Worm (Caenorhabditis elegans) whole organism, L1 larva: ENCODE data around the gene H04D03.7.

Experiments used
- C16A3.4 ChIP-seq: fragments of 150-350 bp; optimal IDR thresholded peaks from 2 replicates; lab custom pipeline; 2014; ENCODE audit warnings: missing biosample characterization, missing genetic modification characterization
- C34B4.2 ChIP-seq: sonication (generic microtip); optimal IDR thresholded peaks from 2 replicates; lab custom pipeline; 2017; ENCODE audit warnings: mild to moderate bottlenecking, missing genetic modification characterization, missing compliant biosample characterization
- Y116A8C.19 ChIP-seq: sonication (generic microtip); optimal IDR thresholded peaks from 2 replicates; lab custom pipeline; 2016; ENCODE audit warnings: missing compliant biosample characterization, missing genetic modification characterization, borderline replicate concordance
- aha-1 ChIP-seq: fragments of 150-350 bp; optimal IDR thresholded peaks from 2 replicates; lab custom pipeline; 2014; ENCODE audit warnings: missing biosample characterization, missing genetic modification characterization
- aly-2 ChIP-seq: fragments of 150-350 bp; optimal IDR thresholded peaks from 2 replicates; lab custom pipeline; 2014; ENCODE audit warnings: missing biosample characterization, missing genetic modification characterization
- blmp-1 ChIP-seq: fragments of 150-350 bp; optimal IDR thresholded peaks from 2 replicates; lab custom pipeline; 2014; ENCODE audit warnings: missing biosample characterization, missing genetic modification characterization
- ces-1 ChIP-seq: fragments of 150-350 bp; optimal IDR thresholded peaks from 2 replicates; lab custom pipeline; 2014; ENCODE audit warnings: missing biosample characterization, missing genetic modification reagents, missing genetic modification characterization
- dsc-1 ChIP-seq: sonication (generic microtip); optimal IDR thresholded peaks from 2 replicates; lab custom pipeline; 2016; ENCODE audit warnings: mild to moderate bottlenecking, missing genetic modification characterization, missing compliant biosample characterization
- efl-1 ChIP-seq, 4 experiments: fragments of 150-350 bp; optimal IDR thresholded peaks in 3 of 4; peaks in 1 of 4; 1 replicate in 1 of 4; 2 replicates in 3 of 4; lab custom pipeline; 2014; ENCODE audit warnings: missing biosample characterization in 2 of 4, missing genetic modification characterization in 2 of 4, missing genetic modification reagents in 2 of 4
- efl-3 ChIP-seq: fragments of 200-800 bp; sonication (Bioruptor generic); optimal IDR thresholded peaks from 2 replicates; lab custom pipeline; 2018; ENCODE audit warnings: mild to moderate bottlenecking, missing genetic modification characterization, missing compliant biosample characterization
- egl-13 ChIP-seq: sonication (generic microtip); optimal IDR thresholded peaks from 2 replicates; lab custom pipeline; 2016; ENCODE audit warnings: missing genotype, missing genetic modification reagents, missing genetic modification characterization, missing compliant biosample characterization
- egl-27 ChIP-seq, 2 experiments: fragments of 150-350 bp in 1 of 2; sonication (generic microtip); optimal IDR thresholded peaks; 3 replicates each; lab custom pipeline; 2017 to 2018; ENCODE audit warnings: missing biosample characterization in 2 of 2, missing genetic modification characterization in 2 of 2, missing genetic modification reagents in 2 of 2
- elt-2 ChIP-seq: sonication (generic microtip); optimal IDR thresholded peaks from 2 replicates; lab custom pipeline; 2016; ENCODE audit warnings: missing genetic modification characterization, mild to moderate bottlenecking, inconsistent platforms, missing compliant biosample characterization, missing genetic modification reagents
- elt-3 ChIP-seq, 6 experiments: fragments of 150-350 bp in 1 of 6; sonication (generic microtip); optimal IDR thresholded peaks; 2 replicates each; lab custom pipeline; 2017 to 2018; ENCODE audit warnings: missing biosample characterization in 6 of 6, missing genetic modification characterization in 6 of 6, inconsistent platforms in 1 of 6
- ets-5 ChIP-seq: fragments of 200-800 bp; sonication (Bioruptor generic); IDR thresholded peaks from 2 replicates; pipeline ENCODE4 v1.3.6; 2022; ENCODE audit warnings: missing genetic modification characterization, missing compliant biosample characterization
- fkh-10 ChIP-seq: sonication (generic microtip); optimal IDR thresholded peaks from 2 replicates; lab custom pipeline; 2017; ENCODE audit warnings: missing biosample characterization, missing genetic modification reagents, missing genetic modification characterization
- hlh-17 ChIP-seq: fragments of 200-800 bp; sonication (Bioruptor generic); optimal IDR thresholded peaks from 2 replicates; lab custom pipeline; 2018; ENCODE audit warnings: missing genetic modification characterization, mild to moderate bottlenecking, missing compliant biosample characterization, moderate library complexity, borderline replicate concordance
- hlh-4 ChIP-seq: sonication (generic microtip); optimal IDR thresholded peaks from 2 replicates; lab custom pipeline; 2016; ENCODE audit warnings: mild to moderate bottlenecking, missing genetic modification characterization, missing compliant biosample characterization
- hpl-2 ChIP-seq: fragments of 150-350 bp; optimal IDR thresholded peaks from 2 replicates; lab custom pipeline; 2014; ENCODE audit warnings: missing biosample characterization, missing genetic modification reagents, missing genetic modification characterization
- isw-1 ChIP-seq: fragments of 200-800 bp; sonication (Bioruptor generic); IDR thresholded peaks from 2 replicates; pipeline ENCODE4 v1.3.6; 2022; ENCODE audit warnings: missing genetic modification characterization, missing compliant biosample characterization
- lin-35 ChIP-seq, 2 experiments: fragments of 150-350 bp; optimal IDR thresholded peaks; 2 replicates each; lab custom pipeline; 2014; ENCODE audit warnings: missing biosample characterization in 2 of 2, missing genetic modification characterization in 2 of 2, missing genetic modification reagents in 2 of 2
- nhr-19 ChIP-seq: fragments of 200-800 bp; sonication (Bioruptor generic); conservative IDR thresholded peaks from 2 replicates; pipeline ENCODE4 v1.3.6; 2022; ENCODE audit warnings: missing genetic modification characterization, missing compliant biosample characterization
- nhr-28 ChIP-seq: fragments of 150-350 bp; optimal IDR thresholded peaks from 2 replicates; lab custom pipeline; 2014; ENCODE audit warnings: missing biosample characterization, missing genetic modification characterization
- nhr-85 ChIP-seq: sonication (generic microtip); peaks from one replicate; lab custom pipeline; 2016; ENCODE audit warnings: missing genetic modification characterization, inconsistent platforms, missing compliant biosample characterization
- pag-3 ChIP-seq: sonication (generic microtip); optimal IDR thresholded peaks from 2 replicates; lab custom pipeline; 2017; ENCODE audit warnings: missing genetic modification characterization, mild to moderate bottlenecking, missing compliant biosample characterization, antibody characterized with exemption, borderline replicate concordance; ENCODE audit not compliant: insufficient read depth
- pqm-1 ChIP-seq: sonication (generic microtip); optimal IDR thresholded peaks from 3 replicates; lab custom pipeline; 2017; ENCODE audit warnings: missing biosample characterization, missing genetic modification characterization
- sup-37 ChIP-seq: fragments of 200-800 bp; sonication (Bioruptor generic); optimal IDR thresholded peaks from 2 replicates; lab custom pipeline; 2018; ENCODE audit warnings: mild to moderate bottlenecking, missing genetic modification characterization, missing compliant biosample characterization
- unc-130 ChIP-seq: fragments of 150-350 bp; optimal IDR thresholded peaks from 2 replicates; lab custom pipeline; 2017; ENCODE audit warnings: missing biosample characterization, missing genetic modification characterization, inconsistent platforms
- unc-62 ChIP-seq: fragments of 150-350 bp; optimal IDR thresholded peaks from 2 replicates; lab custom pipeline; 2014; ENCODE audit warnings: missing biosample characterization, missing genetic modification reagents, missing genetic modification characterization
- unc-86 ChIP-seq: sonication (generic microtip); optimal IDR thresholded peaks from 2 replicates; lab custom pipeline; 2016; ENCODE audit warnings: missing genetic modification characterization, missing compliant biosample characterization
- unc-98 ChIP-seq: fragments of 200-800 bp; sonication (Bioruptor generic); IDR thresholded peaks from 2 replicates; pipeline ENCODE4 v1.3.6; 2022; ENCODE audit warnings: missing genetic modification characterization, missing compliant biosample characterization
- xbp-1 ChIP-seq: sonication (generic microtip); optimal IDR thresholded peaks from 2 replicates; lab custom pipeline; 2016; ENCODE audit warnings: missing genetic modification characterization, missing compliant biosample characterization
- zip-4 ChIP-seq: fragments of 200-800 bp; sonication (Bioruptor generic); optimal IDR thresholded peaks from 2 replicates; lab custom pipeline; 2018; ENCODE audit warnings: mild to moderate bottlenecking, missing genetic modification characterization, moderate library complexity, missing compliant biosample characterization
- ztf-11 ChIP-seq, 2 experiments: sonication (generic microtip); optimal IDR thresholded peaks; 2 replicates each; lab custom pipeline; 2016 to 2017; ENCODE audit warnings: missing genetic modification characterization in 2 of 2, missing biosample characterization in 1 of 2, missing compliant biosample characterization in 1 of 2

H04D03.7 gene

ce11 chrIII:10446730-10447129 is at the start of gene H04D03.7:
Gene H04D03.7 (minus strand): TSS chrIII:10446830.
- no peak for TF ChIP-seq pag-3 (tag; lab: Kevin White, UChicago)
- no peak for TF ChIP-seq aha-1
- TF ChIP-seq C34B4.2 (tag; lab: Kevin White, UChicago), result no peak
- no peak for TF ChIP-seq hpl-2 (GFP tag; lab: Kevin White, UChicago)
- no peak for TF ChIP-seq unc-62 (GFP tag; lab: Kevin White, UChicago)
- TF ChIP-seq egl-27 (tag; optimal IDR thresholded peaks at IDR 0.05; lab: Kevin White, UChicago), result no peak
- no peak for TF ChIP-seq nhr-19 (GFP tag; lab: Robert Waterston, UW)
- no peak for TF ChIP-seq unc-86
- no peak for TF ChIP-seq egl-13 (tag; lab: Kevin White, UChicago)
- TF ChIP-seq, all 84 proteins: peak for 0

- TF ChIP-seq efl-1 (optimal IDR thresholded peaks at IDR 0.05; lab: Kevin White, UChicago), result no peak
- TF ChIP-seq efl-1 (GFP tag; optimal IDR thresholded peaks at IDR 0.05 in 1 of 2; lab: Kevin White, UChicago), result peak in 1 of 2 experiments; percentile 75
- TF ChIP-seq zip-4 (GFP tag; lab: Kevin White, UChicago), result no peak
Observed at ce11 chrIII:10488052-10488451, 41.4 kb upstream of the H04D03.7 start, which contains the start of gene ptr-25. Gene ptr-25 (plus strand): TSS chrIII:10488124.

ce11 chrIII:10486455-10486854 is 39.8 kb upstream of the H04D03.7 start:
- TF ChIP-seq efl-1 (optimal IDR thresholded peaks at IDR 0.05; lab: Kevin White, UChicago) (no peak), efl-1 (GFP tag; optimal IDR thresholded peaks at IDR 0.05 in 1 of 2; lab: Kevin White, UChicago) (peak in 1 of 2 experiments; percentile 40), blmp-1 (peak; percentile 78), fkh-10 (no peak), elt-3 (tag; optimal IDR thresholded peaks at IDR 0.05; lab: Kevin White, UChicago) (peak in 4 of 6 experiments; percentile 14 to 61 (median 52)), nhr-85 (tag; lab: Kevin White, UChicago) (peak; percentile 36)

ce11 chrIII:10481988-10482387 is 35.4 kb upstream of the H04D03.7 start, which contains the start of gene D2045.8:
Gene D2045.8 (plus strand): TSS chrIII:10482288.
- TF ChIP-seq blmp-1 (no peak), elt-3 (tag; optimal IDR thresholded peaks at IDR 0.05; lab: Kevin White, UChicago) (no peak), hlh-4 (tag; lab: Kevin White, UChicago) (no peak), nhr-28 (no peak), pag-3 (tag; lab: Kevin White, UChicago) (no peak), isw-1 (GFP tag; lab: Robert Waterston, UW) (no peak), ets-5 (GFP tag; lab: Robert Waterston, UW) (no peak), ces-1 (no peak), lin-35 (GFP tag; optimal IDR thresholded peaks at IDR 0.05; lab: Kevin White, UChicago) (no peak), nhr-85 (tag; lab: Kevin White, UChicago) (no peak), hlh-17 (GFP tag; lab: Kevin White, UChicago) (no peak), aly-2 (tag; lab: Kevin White, UChicago) (no peak)

ce11 chrIII:10481497-10481896 is 34.9 kb upstream of the H04D03.7 start:
- TF ChIP-seq dsc-1 (tag; lab: Kevin White, UChicago) (no peak), elt-2 (tag; lab: Kevin White, UChicago) (peak; percentile 70), unc-98 (no peak), C16A3.4 (tag; lab: Kevin White, UChicago) (no peak), pqm-1 (tag; lab: Kevin White, UChicago) (no peak), nhr-28 (no peak), ztf-11 (tag; optimal IDR thresholded peaks at IDR 0.05; lab: Kevin White, UChicago) (no peak), xbp-1 (no peak), zip-4 (GFP tag; lab: Kevin White, UChicago) (no peak), Y116A8C.19 (tag; lab: Kevin White, UChicago) (no peak), unc-130 (tag; lab: Kevin White, UChicago) (no peak), aha-1 (no peak), efl-3 (no peak), sup-37 (GFP tag; lab: Kevin White, UChicago) (no peak), lin-35 (GFP tag; optimal IDR thresholded peaks at IDR 0.05; lab: Kevin White, UChicago) (peak in 1 of 2 experiments; percentile 21)
- TF ChIP-seq, all 84 proteins: peak for 2
